Fruit fly (Drosophila melanogaster): ENCODE results near the gene spz.
A peak's percentile ranks its signal among the peaks of the same experiment; 100 is the strongest.

The spz gene

DNA sequence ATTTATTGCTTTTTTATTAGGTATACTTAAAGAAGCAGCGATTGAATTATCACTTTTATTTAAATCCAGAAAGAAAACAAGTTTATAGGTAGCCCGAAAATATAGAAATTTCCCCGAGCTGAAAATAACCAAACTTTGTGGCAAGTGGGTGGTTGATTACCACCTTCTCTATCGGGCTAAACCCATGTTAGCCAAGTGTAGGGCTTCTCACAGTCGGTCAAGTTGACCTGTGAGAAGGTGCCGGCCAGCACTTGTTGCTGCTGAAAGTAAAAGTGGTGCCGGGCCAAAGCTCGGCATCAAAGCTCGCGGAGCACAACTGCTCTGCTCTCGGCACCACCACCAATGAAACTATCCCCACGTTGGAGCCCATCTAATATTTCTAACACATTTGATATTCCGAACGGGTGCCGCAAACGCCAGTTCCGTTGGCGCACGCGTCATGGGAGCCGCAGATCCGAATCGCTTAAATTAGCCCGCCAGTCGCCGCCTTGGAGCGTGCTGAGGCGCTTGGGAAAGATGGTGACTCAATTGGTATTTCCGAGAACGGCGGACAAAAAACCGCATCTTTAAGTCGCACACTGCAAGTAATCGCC, 1.1 kb upstream of the spz start (continued):
- TF ChIP-seq ase (GFP tag; IDR thresholded peaks at IDR 0.05) (0 out of 3 replicates have a peak, but pooled peaks have one; percentile 31), CG7271 (tag; optimal IDR thresholded peaks at IDR 0.05) (no peak), Vsx1 (GFP tag; optimal IDR thresholded peaks at IDR 0.05) (peak; percentile 38), CkIIα-i1 (GFP tag; IDR thresholded peaks at IDR 0.05) (no peak), Poxn (GFP tag; IDR thresholded peaks at IDR 0.05) (no peak), CG12219 (GFP tag; optimal IDR thresholded peaks at IDR 0.05) (no peak), lilli (GFP tag; optimal IDR thresholded peaks at IDR 0.05) (peak; percentile 29), CG13287 (GFP tag; IDR thresholded peaks at IDR 0.05; ENCODE audit: partially characterized antibody) (no peak), pros (GFP tag; optimal IDR thresholded peaks at IDR 0.05) (no peak)

DNA sequence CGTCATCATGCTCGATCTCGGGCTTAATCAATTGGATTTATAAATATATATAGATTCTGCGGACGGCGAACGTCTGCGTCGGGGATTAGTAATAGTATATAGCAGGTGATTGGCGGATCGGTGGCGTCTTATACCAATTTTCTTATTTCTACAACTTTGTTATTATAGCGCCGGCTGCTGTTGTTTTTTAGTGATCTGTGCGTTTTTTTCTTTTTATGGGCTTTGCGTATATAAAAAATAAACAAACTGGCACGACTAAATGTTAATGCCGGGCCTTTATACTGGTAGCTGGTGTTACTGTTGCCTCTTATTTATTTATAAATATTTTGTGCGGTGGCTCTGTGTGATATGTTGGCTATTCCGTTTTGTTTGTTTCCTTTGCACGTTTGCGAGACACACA, 669 bp downstream of the spz start:
- TF ChIP-seq CG31224 (GFP tag; IDR thresholded peaks at IDR 0.05) (no peak), Aef1 (GFP tag; IDR thresholded peaks at IDR 0.05) (no peak), CG6765 (GFP tag; optimal IDR thresholded peaks at IDR 0.05) (no peak), Side (GFP tag; optimal IDR thresholded peaks at IDR 0.05) (no peak), CG10274 (GFP tag; optimal IDR thresholded peaks at IDR 0.05) (peak; percentile 51), CG2889 (GFP tag; IDR thresholded peaks at IDR 0.05) (no peak), phol (tag; optimal IDR thresholded peaks at IDR 0.05) (no peak), Awh (GFP tag; IDR thresholded peaks at IDR 0.05) (no peak), D19A (tag; optimal IDR thresholded peaks at IDR 0.05) (no peak), CoRest (tag; optimal IDR thresholded peaks at IDR 0.05) (no peak), CG18262 (tag; optimal IDR thresholded peaks at IDR 0.05) (no peak), Oli (tag; optimal IDR thresholded peaks at IDR 0.05) (no peak), CG6683 (GFP tag; optimal IDR thresholded peaks at IDR 0.05) (no peak), CG3281 (GFP tag; optimal IDR thresholded peaks at IDR 0.05) (no peak), dysf (GFP tag; IDR thresholded peaks at IDR 0.05) (peak; percentile 23; the same call in 1 of the 3 replicates), cg (GFP tag; optimal IDR thresholded peaks at IDR 0.05) (no peak), CG10959 (GFP tag; IDR thresholded peaks at IDR 0.05) (no peak), CG11247 (GFP tag; IDR thresholded peaks at IDR 0.05) (no peak), CG15514 (GFP tag; optimal IDR thresholded peaks at IDR 0.05) (peak; percentile 22), Drgx (GFP tag; IDR thresholded peaks at IDR 0.05) (peak; percentile 12; the same call in 1 of the 2 replicates), Max (GFP tag; optimal IDR thresholded peaks at IDR 0.05) (no peak), Antp (GFP tag; optimal IDR thresholded peaks at IDR 0.05) (no peak), yki (optimal IDR thresholded peaks at IDR 0.05) (no peak), Dek (tag; optimal IDR thresholded peaks at IDR 0.05) (no peak), Opbp (GFP tag; IDR thresholded peaks at IDR 0.05; ENCODE audit: partially characterized antibody) (no peak), cato (GFP tag; optimal IDR thresholded peaks at IDR 0.05; ENCODE audit: borderline replicate concordance) (no peak), lilli (GFP tag; optimal IDR thresholded peaks at IDR 0.05) (no peak), CG6791 (GFP tag; IDR thresholded peaks at IDR 0.05; ENCODE audit: partially characterized antibody) (no peak), ci (GFP tag; IDR thresholded peaks at IDR 0.05) (0 out of 3 replicates have a peak, but pooled peaks have one; percentile 11), cwo (GFP tag; optimal IDR thresholded peaks at IDR 0.05) (no peak), eyg (GFP tag; optimal IDR thresholded peaks at IDR 0.05) (no peak), CG4360 (GFP tag; IDR thresholded peaks at IDR 0.05) (no peak), CG33557 (GFP tag; optimal IDR thresholded peaks at IDR 0.05) (no peak), gem (tag; optimal IDR thresholded peaks at IDR 0.05) (no peak), lab (GFP tag; optimal IDR thresholded peaks at IDR 0.05) (peak; percentile 2), MBD-R2 (GFP tag; IDR thresholded peaks at IDR 0.05) (no peak), CG7357 (GFP tag; IDR thresholded peaks at IDR 0.05) (no peak), Med (GFP tag) (peak; percentile 72), lov (optimal IDR thresholded peaks at IDR 0.05) (no peak), lov (GFP tag; IDR thresholded peaks at IDR 0.05) (no peak), CG8765 (GFP tag; IDR thresholded peaks at IDR 0.05) (no peak)

Measured in whole organism, embryonic.